Fruit fly (Drosophila melanogaster): Measurements from ENCODE around the gene IntS11.

IntS11 gene

dm6 chr3R:29763154-29763553 lies 18.0 kb downstream of the IntS11 start (continued):
- no peak for TF ChIP-seq sim (GFP tag; IDR thresholded peaks at IDR 0.05)
- TF ChIP-seq az2 (GFP tag; optimal IDR thresholded peaks at IDR 0.05), result peak; percentile 2
- no peak for TF ChIP-seq CG15073 (GFP tag; optimal IDR thresholded peaks at IDR 0.05)
- peak; percentile 57; the same call in 1 of the 2 replicates for TF ChIP-seq vvl (GFP tag; IDR thresholded peaks at IDR 0.05)
- peak; percentile 6 for TF ChIP-seq Hr3 (GFP tag; optimal IDR thresholded peaks at IDR 0.05)
- TF ChIP-seq CG11560 (tag; IDR thresholded peaks at IDR 0.05), result no peak
- TF ChIP-seq gt (GFP tag; IDR thresholded peaks at IDR 0.05), result no peak
- TF ChIP-seq CG11696 (GFP tag; IDR thresholded peaks at IDR 0.05), result no peak
- TF ChIP-seq Opbp (GFP tag; IDR thresholded peaks at IDR 0.05; ENCODE audit: partially characterized antibody), result no peak
- no peak for TF ChIP-seq HmgD (GFP tag; optimal IDR thresholded peaks at IDR 0.05)
- TF ChIP-seq luna (GFP tag; optimal IDR thresholded peaks at IDR 0.05), result no peak
- TF ChIP-seq kni (GFP tag; optimal IDR thresholded peaks at IDR 0.05), result no peak
- TF ChIP-seq gcm2 (GFP tag; optimal IDR thresholded peaks at IDR 0.05), result no peak
- TF ChIP-seq Meics (GFP tag; optimal IDR thresholded peaks at IDR 0.05), result no peak
- no peak; the same call in 1 of the 2 replicates for TF ChIP-seq CG3847 (GFP tag; IDR thresholded peaks at IDR 0.05)
- TF ChIP-seq CG4328 (GFP tag; optimal IDR thresholded peaks at IDR 0.05), result no peak
- TF ChIP-seq Drgx (GFP tag; IDR thresholded peaks at IDR 0.05), result peak; percentile 76
- peak; percentile 26; the same call in 1 of the 2 replicates for TF ChIP-seq stc (GFP tag; IDR thresholded peaks at IDR 0.05)
- no peak for TF ChIP-seq CG17361 (GFP tag; IDR thresholded peaks at IDR 0.05)
- TF ChIP-seq CG10209 (GFP tag; optimal IDR thresholded peaks at IDR 0.05), result peak; percentile 25
- TF ChIP-seq sens (GFP tag), result peak; percentile 88
- TF ChIP-seq Max (GFP tag; optimal IDR thresholded peaks at IDR 0.05), result no peak
- TF ChIP-seq tio (GFP tag; optimal IDR thresholded peaks at IDR 0.05), result peak; percentile 31
- TF ChIP-seq p53 (GFP tag; optimal IDR thresholded peaks at IDR 0.05), result no peak
- TF ChIP-seq Kr (GFP tag; optimal IDR thresholded peaks at IDR 0.05), result no peak
- TF ChIP-seq CG11456 (GFP tag; IDR thresholded peaks at IDR 0.05), result no peak
- peak; percentile 9 for TF ChIP-seq lab (GFP tag; optimal IDR thresholded peaks at IDR 0.05)
- no peak for TF ChIP-seq ato (GFP tag; IDR thresholded peaks at IDR 0.05; ENCODE audit: partially characterized antibody)
- TF ChIP-seq jigr1 (GFP tag; IDR thresholded peaks at IDR 0.05), result no peak
- no peak for TF ChIP-seq zfh1 (GFP tag; IDR thresholded peaks at IDR 0.05)
- no peak for TF ChIP-seq bowl (GFP tag; IDR thresholded peaks at IDR 0.05)
- no peak for TF ChIP-seq CG15696 (tag; optimal IDR thresholded peaks at IDR 0.05)
- no peak for TF ChIP-seq CG4282 (GFP tag; optimal IDR thresholded peaks at IDR 0.05)
- TF ChIP-seq CG13775 (GFP tag; optimal IDR thresholded peaks at IDR 0.05), result peak; percentile 24
- TF ChIP-seq tx (GFP tag; optimal IDR thresholded peaks at IDR 0.05), result peak; percentile 5
- peak; percentile 19 for TF ChIP-seq CG16863 (GFP tag; optimal IDR thresholded peaks at IDR 0.05)
- TF ChIP-seq Gug (GFP tag; IDR thresholded peaks at IDR 0.05), result 0 out of 4 replicates have a peak, but pooled peaks have one; percentile 27
- peak; percentile 7 to 8 for TF ChIP-seq Pdp1 (GFP tag; optimal IDR thresholded peaks at IDR 0.05)
- TF ChIP-seq Scr (GFP tag; IDR thresholded peaks at IDR 0.05; ENCODE audit: partially characterized antibody), result no peak
- 0 out of 2 replicates have a peak, but pooled peaks have one; percentile 15 for TF ChIP-seq Oaz (GFP tag; IDR thresholded peaks at IDR 0.05)
- TF ChIP-seq chinmo (GFP tag; IDR thresholded peaks at IDR 0.05; ENCODE audit: partially characterized antibody), result no peak
- no peak for TF ChIP-seq ci (GFP tag; IDR thresholded peaks at IDR 0.05)
- peak; percentile 35 for TF ChIP-seq CG7839 (tag; optimal IDR thresholded peaks at IDR 0.05)
- no peak for TF ChIP-seq aop (GFP tag; IDR thresholded peaks at IDR 0.05)
- peak; percentile 31 for TF ChIP-seq CG30403 (GFP tag; optimal IDR thresholded peaks at IDR 0.05)
- peak; percentile 47; the same call in 2 of the 3 replicates for TF ChIP-seq dysf (GFP tag; IDR thresholded peaks at IDR 0.05)
- no peak for TF ChIP-seq CG16813 (GFP tag; IDR thresholded peaks at IDR 0.05; ENCODE audit: partially characterized antibody)
- TF ChIP-seq CG11723 (GFP tag; optimal IDR thresholded peaks at IDR 0.05), result no peak
- TF ChIP-seq CG18599 (GFP tag; optimal IDR thresholded peaks at IDR 0.05), result peak; percentile 21
- peak; percentile 4 for TF ChIP-seq slp2 (GFP tag; optimal IDR thresholded peaks at IDR 0.05)
- TF ChIP-seq dmrt99B (tag; optimal IDR thresholded peaks at IDR 0.05), result peak; percentile 47
- TF ChIP-seq Sin3A (optimal IDR thresholded peaks at IDR 0.05), result no peak

Data from whole organism, embryonic.